Fruit fly (Drosophila melanogaster) whole organism, adult: ENCODE measurements around the gene CG12507.
A peak's percentile ranks its signal among the peaks of the same experiment; 100 is the strongest.

Experiments used
- CG11617 ChIP-seq: fragments of 200-800 bp; sonication (Bioruptor generic); optimal IDR thresholded peaks from 2 replicates; lab custom pipeline; 2017; ENCODE audit warnings: mild to moderate bottlenecking, missing biosample characterization, missing genetic modification reagents, missing genetic modification characterization
- CG12768 ChIP-seq: fragments of 200-800 bp; sonication (Bioruptor generic); optimal IDR thresholded peaks from 2 replicates; lab custom pipeline; 2017; ENCODE audit warnings: missing biosample characterization, missing genetic modification characterization, mild to moderate bottlenecking, moderate library complexity, missing genetic modification reagents
- CG14711 ChIP-seq: fragments of 200-800 bp; sonication (Bioruptor generic); optimal IDR thresholded peaks from 2 replicates; lab custom pipeline; 2018; ENCODE audit warnings: missing biosample characterization, mild to moderate bottlenecking, missing genetic modification characterization, moderate library complexity
- CG1620 ChIP-seq: fragments of 200-800 bp; sonication (Bioruptor generic); optimal IDR thresholded peaks from 2 replicates; lab custom pipeline; 2016; ENCODE audit warnings: missing biosample characterization, missing genetic modification characterization
- CG33017 ChIP-seq: fragments of 200-800 bp; sonication (Bioruptor generic); optimal IDR thresholded peaks from 2 replicates; lab custom pipeline; 2018; ENCODE audit warnings: missing biosample characterization, mild to moderate bottlenecking, missing genetic modification characterization, moderate library complexity
- CG5204 ChIP-seq: fragments of 200-800 bp; sonication (Bioruptor generic); optimal IDR thresholded peaks from 2 replicates; lab custom pipeline; 2016; ENCODE audit warnings: missing biosample characterization, missing genetic modification characterization
- CG7045 ChIP-seq: fragments of 200-800 bp; sonication (Bioruptor generic); optimal IDR thresholded peaks from 2 replicates; lab custom pipeline; 2017; ENCODE audit warnings: missing biosample characterization, mild to moderate bottlenecking, missing genetic modification characterization
- CG7101 ChIP-seq: fragments of 200-800 bp; sonication (Bioruptor generic); optimal IDR thresholded peaks from 2 replicates; lab custom pipeline; 2018; ENCODE audit warnings: missing biosample characterization, mild to moderate bottlenecking, missing genetic modification characterization, moderate library complexity
- Clk ChIP-seq: fragments of 200-800 bp; sonication (Bioruptor generic); optimal IDR thresholded peaks from 2 replicates; lab custom pipeline; 2017; ENCODE audit warnings: missing biosample characterization, missing genetic modification characterization
- Crg-1 ChIP-seq: fragments of 200-800 bp; sonication (Bioruptor generic); optimal IDR thresholded peaks from 2 replicates; lab custom pipeline; 2016; ENCODE audit warnings: missing biosample characterization, missing genetic modification characterization
- Hr96 ChIP-seq: fragments of 200-800 bp; sonication (Bioruptor generic); optimal IDR thresholded peaks from 2 replicates; lab custom pipeline; 2016; ENCODE audit warnings: missing biosample characterization, missing genetic modification characterization
- Mnt ChIP-seq: fragments of 200-800 bp; sonication (Bioruptor generic); optimal IDR thresholded peaks from 2 replicates; lab custom pipeline; 2016; ENCODE audit warnings: missing biosample characterization, mild to moderate bottlenecking, missing genetic modification characterization
- bab1 ChIP-seq: fragments of 200-800 bp; sonication (Bioruptor generic); optimal IDR thresholded peaks from 3 replicates; lab custom pipeline; 2019; ENCODE audit warnings: missing biosample characterization, mild to moderate bottlenecking, missing genetic modification characterization, moderate library complexity
- cic ChIP-seq: fragments of 200-800 bp; sonication (Bioruptor generic); optimal IDR thresholded peaks from 2 replicates; lab custom pipeline; 2017; ENCODE audit warnings: missing biosample characterization, mild to moderate bottlenecking, missing genetic modification characterization, moderate library complexity
- cnc ChIP-seq, 2 experiments: fragments of >200 bp; optimal IDR thresholded peaks; 2 replicates each; lab custom pipeline; 2017
- kay ChIP-seq: fragments of 200-800 bp; sonication (Bioruptor generic); peaks from one replicate; lab custom pipeline; 2016; ENCODE audit warnings: missing biosample characterization, missing genetic modification characterization, borderline replicate concordance
- ovo ChIP-seq: fragments of 200-800 bp; sonication (Bioruptor generic); optimal IDR thresholded peaks from 2 replicates; lab custom pipeline; 2016; ENCODE audit warnings: missing biosample characterization, missing genetic modification characterization
- pad ChIP-seq: fragments of 200-800 bp; sonication (Bioruptor generic); optimal IDR thresholded peaks from 3 replicates; lab custom pipeline; 2017; ENCODE audit warnings: missing biosample characterization, missing genetic modification characterization, mild to moderate bottlenecking, moderate library complexity, missing genetic modification reagents
- tj ChIP-seq: fragments of 200-800 bp; sonication (Bioruptor generic); optimal IDR thresholded peaks from 3 replicates; lab custom pipeline; 2017; ENCODE audit warnings: missing biosample characterization, mild to moderate bottlenecking, missing genetic modification characterization, moderate library complexity
- toe ChIP-seq: fragments of 200-800 bp; sonication (Bioruptor generic); optimal IDR thresholded peaks from 2 replicates; lab custom pipeline; 2016; ENCODE audit warnings: missing biosample characterization, missing genetic modification characterization

CG12507 gene

DNA sequence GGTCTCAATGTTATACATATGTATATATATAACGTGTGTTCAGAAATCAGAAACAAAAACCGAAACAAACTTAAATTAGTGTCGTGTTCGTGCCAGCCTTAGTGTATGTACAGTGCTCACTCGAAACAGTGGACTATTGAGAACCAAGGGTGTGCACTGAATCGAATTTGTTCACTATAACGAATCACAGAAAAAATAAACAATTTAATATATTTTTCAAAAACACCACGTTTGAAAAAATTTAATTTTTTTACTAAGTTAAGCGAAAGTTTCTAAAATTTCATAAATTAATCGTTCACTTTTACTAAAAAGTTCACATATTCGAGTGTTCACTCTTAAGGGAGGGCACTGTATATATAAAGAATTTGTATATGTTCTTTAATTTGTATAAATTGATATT lies 18.8 kb upstream of the CG12507 start:
- TF ChIP-seq pad (GFP tag; lab: Kevin White, UChicago) (peak; percentile 13), CG7101 (peak; percentile 57), cic (GFP tag; lab: Kevin White, UChicago) (no peak), tj (GFP tag; lab: Kevin White, UChicago) (no peak), CG14711 (tag; lab: Kevin White, UChicago) (peak; percentile 36), bab1 (GFP tag; lab: Kevin White, UChicago) (peak; percentile 14), CG33017 (tag; lab: Kevin White, UChicago) (peak; percentile 41), CG11617 (GFP tag; lab: Kevin White, UChicago) (peak; percentile 32)

DNA sequence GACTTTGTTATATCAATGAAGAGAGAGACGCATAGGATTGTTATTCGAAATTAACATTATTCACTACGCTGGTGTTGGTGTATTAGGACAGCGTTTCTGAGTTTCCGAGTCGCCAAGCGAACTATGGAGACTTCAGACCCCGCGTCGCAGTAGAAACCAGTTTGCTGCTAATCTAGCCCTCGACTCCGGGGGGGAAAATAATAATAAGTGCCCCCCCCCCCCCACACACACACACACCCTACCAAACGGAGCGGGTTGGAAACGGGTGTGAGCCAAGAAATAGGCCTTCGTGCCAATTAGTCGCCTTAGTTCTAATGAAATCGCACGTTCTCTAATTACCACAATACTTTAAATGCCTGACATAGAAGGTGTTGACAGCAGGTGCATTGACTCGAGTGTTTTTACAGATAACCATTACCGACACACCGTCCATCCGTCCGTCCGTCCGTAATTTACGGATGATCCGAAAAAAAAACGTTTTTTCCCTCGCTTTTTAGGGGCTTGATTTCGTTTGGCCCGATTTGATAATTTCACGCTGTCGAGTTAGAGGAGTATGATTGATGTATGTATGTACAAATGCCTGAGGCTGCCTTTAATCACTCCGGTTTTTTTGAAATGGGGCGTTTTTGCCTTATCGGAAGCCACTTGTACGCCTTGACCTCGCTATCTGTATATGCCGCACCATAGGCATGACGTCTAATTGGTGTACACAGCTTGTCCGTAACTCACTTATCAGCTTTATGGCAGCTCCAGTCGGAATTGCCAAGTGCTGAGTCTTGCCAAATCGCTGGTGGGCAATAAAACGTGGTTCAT lies 15.6 kb upstream of the CG12507 start:
- no peak for TF ChIP-seq Crg-1 (GFP tag; lab: Kevin White, UChicago)
- peak; percentile 61 for TF ChIP-seq Mnt (GFP tag; lab: Kevin White, UChicago)
- TF ChIP-seq tj (GFP tag; lab: Kevin White, UChicago), result peak; percentile 34
- TF ChIP-seq cnc (optimal IDR thresholded peaks at IDR 0.05; lab: Kevin White, UChicago), result no peak
- no peak for TF ChIP-seq CG12768 (GFP tag; lab: Kevin White, UChicago)
- TF ChIP-seq kay, result peak; percentile 7
- no peak for TF ChIP-seq pad (GFP tag; lab: Kevin White, UChicago)
- peak; percentile 25 for TF ChIP-seq ovo

- peak; percentile 63 for TF ChIP-seq kay
- no peak for TF ChIP-seq ovo
Observed at dm6 chrX:16281305-16281704, 15.0 kb upstream of the CG12507 start.

DNA sequence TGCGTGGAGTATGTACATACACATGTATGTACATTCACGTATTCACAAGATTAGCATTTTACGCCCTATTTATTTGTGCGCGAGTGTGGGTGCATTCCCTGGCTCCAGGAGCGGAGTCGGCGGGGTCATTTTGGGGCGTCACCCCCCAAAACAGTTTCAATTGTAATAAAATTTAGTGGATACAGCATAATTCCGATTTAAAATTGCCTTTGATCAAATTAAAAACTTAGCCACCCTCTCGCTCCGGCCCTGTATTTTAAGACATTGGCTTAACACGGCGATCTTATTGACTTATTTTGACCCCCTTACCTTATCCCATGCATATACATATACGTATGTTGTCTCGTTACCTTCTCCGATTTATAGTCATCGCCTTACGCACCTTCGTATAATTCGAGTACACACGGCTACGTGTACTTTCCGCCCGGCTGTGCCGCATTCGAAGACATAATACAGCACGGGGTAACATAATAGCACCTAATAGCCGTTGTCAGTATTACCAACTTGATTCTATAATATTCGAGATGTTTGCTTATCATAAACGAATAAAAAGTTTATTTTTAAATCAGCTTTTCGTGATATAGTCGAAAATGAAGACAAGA lies 13.1 kb upstream of the CG12507 start:
- TF ChIP-seq Mnt (GFP tag; lab: Kevin White, UChicago) (no peak), cnc (optimal IDR thresholded peaks at IDR 0.05; lab: Kevin White, UChicago) (no peak), CG14711 (tag; lab: Kevin White, UChicago) (peak; percentile 67), cic (GFP tag; lab: Kevin White, UChicago) (no peak), CG7045 (GFP tag; lab: Kevin White, UChicago) (peak; percentile 49), CG11617 (GFP tag; lab: Kevin White, UChicago) (no peak), CG7101 (peak; percentile 83), CG1620 (GFP tag; lab: Kevin White, UChicago) (peak; percentile 11), CG33017 (tag; lab: Kevin White, UChicago) (peak; percentile 63), Clk (no peak), toe (peak; percentile 74), CG12768 (GFP tag; lab: Kevin White, UChicago) (peak; percentile 81), Crg-1 (GFP tag; lab: Kevin White, UChicago) (peak; percentile 50), kay (peak; percentile 45), pad (GFP tag; lab: Kevin White, UChicago) (peak; percentile 58), tj (GFP tag; lab: Kevin White, UChicago) (no peak), Hr96 (GFP tag; lab: Kevin White, UChicago) (no peak), bab1 (GFP tag; lab: Kevin White, UChicago) (peak; percentile 32), ovo (no peak), CG5204 (GFP tag; lab: Kevin White, UChicago) (peak; percentile 12)

DNA sequence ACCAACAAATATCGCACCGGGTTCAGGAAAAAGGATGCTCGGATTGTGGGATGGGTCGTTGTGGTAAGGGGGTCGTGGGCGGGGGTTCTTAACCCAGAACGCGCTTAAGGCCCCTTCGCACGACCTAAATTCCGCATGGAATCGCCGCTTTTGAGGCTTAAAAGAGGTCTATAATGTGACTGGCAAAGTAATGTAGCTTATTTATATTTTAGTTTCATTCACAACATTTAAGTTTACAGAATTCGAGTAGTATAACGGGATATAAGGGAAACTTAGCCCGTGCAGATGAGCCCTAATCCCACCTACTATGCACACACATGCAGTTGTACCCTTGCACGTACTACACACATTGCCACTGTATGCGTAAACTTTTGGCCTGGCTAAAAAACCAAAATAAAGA lies 12.4 kb upstream of the CG12507 start:
- TF ChIP-seq CG33017 (tag; lab: Kevin White, UChicago) (peak; percentile 65), CG14711 (tag; lab: Kevin White, UChicago) (peak; percentile 74), ovo (peak; percentile 61), Mnt (GFP tag; lab: Kevin White, UChicago) (peak; percentile 40), CG7101 (peak; percentile 89), Hr96 (GFP tag; lab: Kevin White, UChicago) (peak; percentile 81), pad (GFP tag; lab: Kevin White, UChicago) (peak; percentile 58), tj (GFP tag; lab: Kevin White, UChicago) (peak; percentile 70), CG5204 (GFP tag; lab: Kevin White, UChicago) (peak; percentile 62), CG1620 (GFP tag; lab: Kevin White, UChicago) (peak; percentile 20), CG7045 (GFP tag; lab: Kevin White, UChicago) (peak; percentile 81), CG12768 (GFP tag; lab: Kevin White, UChicago) (peak; percentile 68), cic (GFP tag; lab: Kevin White, UChicago) (no peak), bab1 (GFP tag; lab: Kevin White, UChicago) (peak; percentile 91), cnc (optimal IDR thresholded peaks at IDR 0.05; lab: Kevin White, UChicago) (no peak), CG11617 (GFP tag; lab: Kevin White, UChicago) (peak; percentile 80), Crg-1 (GFP tag; lab: Kevin White, UChicago) (peak; percentile 20), kay (no peak), Clk (no peak), toe (peak; percentile 66)
